Fruit fly (Drosophila melanogaster): Measurements from ENCODE around the gene CG9331.

CG9331 gene

dm6 chr2L:20787271-20787791 lies 35.3 kb upstream of the CG9331 start, which contains the start of gene Pomp (continued):
- TF ChIP-seq chm (GFP tag; IDR thresholded peaks at IDR 0.05) (peak; percentile 72), CG6854 (GFP tag; optimal IDR thresholded peaks at IDR 0.05) (peak; percentile 67), Fer3 (tag; optimal IDR thresholded peaks at IDR 0.05) (peak; percentile 89), H15 (GFP tag; IDR thresholded peaks at IDR 0.05) (peak; percentile 89), MBD-R2 (GFP tag; IDR thresholded peaks at IDR 0.05) (peak; percentile 81), Sry-β (GFP tag; optimal IDR thresholded peaks at IDR 0.05) (no peak), tgo (GFP tag; IDR thresholded peaks at IDR 0.05) (peak; percentile 90), CG11398 (GFP tag; optimal IDR thresholded peaks at IDR 0.05) (no peak), ewg (GFP tag; optimal IDR thresholded peaks at IDR 0.05) (peak; percentile 72), chn (GFP tag; optimal IDR thresholded peaks at IDR 0.05) (peak; percentile 70), Trl (optimal IDR thresholded peaks at IDR 0.05) (no peak), Trl (GFP tag; optimal IDR thresholded peaks at IDR 0.05) (peak; percentile 67), Sin3A (optimal IDR thresholded peaks at IDR 0.05) (no peak), croc (GFP tag; conservative IDR thresholded peaks at IDR 0.05) (peak; percentile 59; the same call in 2 of the 3 replicates), Abd-B (GFP tag; optimal IDR thresholded peaks at IDR 0.05) (peak; percentile 85), Atf-2 (GFP tag; optimal IDR thresholded peaks at IDR 0.05) (peak; percentile 38), sr (GFP tag; IDR thresholded peaks at IDR 0.05) (peak; percentile 56; the same call in 2 of the 3 replicates), MTF-1 (GFP tag; optimal IDR thresholded peaks at IDR 0.05; ENCODE audit: borderline replicate concordance) (peak; percentile 75), ro (GFP tag; IDR thresholded peaks at IDR 0.05) (peak; percentile 66), CG31388 (GFP tag; optimal IDR thresholded peaks at IDR 0.05) (no peak), Doc2 (GFP tag; IDR thresholded peaks at IDR 0.05) (no peak; the same call in 1 of the 2 replicates), luna (GFP tag; optimal IDR thresholded peaks at IDR 0.05) (no peak), lab (GFP tag; optimal IDR thresholded peaks at IDR 0.05) (peak; percentile 93), jigr1 (GFP tag; IDR thresholded peaks at IDR 0.05) (no peak; the same call in 2 of the 3 replicates), CG2129 (GFP tag; IDR thresholded peaks at IDR 0.05; ENCODE audit: partially characterized antibody) (peak; percentile 15; the same call in 1 of the 2 replicates), tna (GFP tag; IDR thresholded peaks at IDR 0.05; ENCODE audit: partially characterized antibody) (peak; percentile 46; the same call in 1 of the 2 replicates), CTCF (GFP tag; optimal IDR thresholded peaks at IDR 0.05) (peak; percentile 78), Gsc (GFP tag; IDR thresholded peaks at IDR 0.05) (peak; percentile 69), CG4820 (GFP tag; optimal IDR thresholded peaks at IDR 0.05) (peak; percentile 78), CG9876 (GFP tag; optimal IDR thresholded peaks at IDR 0.05) (no peak), E2f1 (GFP tag; IDR thresholded peaks at IDR 0.05) (peak; percentile 91), CG30020 (tag; optimal IDR thresholded peaks at IDR 0.05) (peak; percentile 31), Pdp1 (GFP tag; optimal IDR thresholded peaks at IDR 0.05) (peak; percentile 58 to 64), Hmr (GFP tag; optimal IDR thresholded peaks at IDR 0.05) (peak; percentile 89), pum (GFP tag; optimal IDR thresholded peaks at IDR 0.05) (peak; percentile 47), CG6254 (GFP tag; optimal IDR thresholded peaks at IDR 0.05) (peak; percentile 68), Lim3 (GFP tag; IDR thresholded peaks at IDR 0.05) (peak; percentile 48; the same call in 1 of the 2 replicates), NFAT (GFP tag; IDR thresholded peaks at IDR 0.05) (peak; percentile 92), CG14965 (GFP tag; optimal IDR thresholded peaks at IDR 0.05; ENCODE audit: borderline replicate concordance) (no peak), CG10565 (GFP tag; optimal IDR thresholded peaks at IDR 0.05) (peak; percentile 56), nau (GFP tag; optimal IDR thresholded peaks at IDR 0.05) (peak; percentile 69), CG11723 (GFP tag; optimal IDR thresholded peaks at IDR 0.05) (peak; percentile 44), Sox100B (GFP tag; optimal IDR thresholded peaks at IDR 0.05) (peak; percentile 73), tio (GFP tag; optimal IDR thresholded peaks at IDR 0.05) (peak; percentile 75), CG1024 (GFP tag; IDR thresholded peaks at IDR 0.05) (peak; percentile 64), CG18764 (GFP tag; optimal IDR thresholded peaks at IDR 0.05) (peak; percentile 84), CG12104 (GFP tag; optimal IDR thresholded peaks at IDR 0.05) (peak; percentile 70), ash1 (GFP tag; optimal IDR thresholded peaks at IDR 0.05) (peak; percentile 40), vnd (GFP tag; IDR thresholded peaks at IDR 0.05; ENCODE audit: partially characterized antibody) (no peak), Oli (tag; optimal IDR thresholded peaks at IDR 0.05) (peak; percentile 83), CG10431 (GFP tag; optimal IDR thresholded peaks at IDR 0.05) (no peak)

Measured in whole organism, embryonic.